Fruit fly (Drosophila melanogaster): ENCODE data around the gene CG10280.

dm6 chr3R:6027674-6028073, 15.9 kb upstream of the CG10280 start:
- TF ChIP-seq Pif1A (GFP tag; optimal IDR thresholded peaks at IDR 0.05) (no peak), CG32121 (GFP tag; IDR thresholded peaks at IDR 0.05) (no peak), Pif1B (GFP tag; optimal IDR thresholded peaks at IDR 0.05) (no peak), CG14655 (GFP tag; optimal IDR thresholded peaks at IDR 0.05) (no peak), CG34367 (tag; optimal IDR thresholded peaks at IDR 0.05) (no peak), CG8159 (tag; optimal IDR thresholded peaks at IDR 0.05) (no peak), gl (tag; optimal IDR thresholded peaks at IDR 0.05) (no peak), CG4496 (GFP tag; IDR thresholded peaks at IDR 0.05) (no peak)
